Fruit fly (Drosophila melanogaster) whole organism, wandering third instar larva: ENCODE measurements around the gene CG4789.

Experiments
- Abd-B ChIP-seq: fragments of >200 bp; optimal IDR thresholded peaks from 2 replicates; lab custom pipeline; 2017; ENCODE audit warnings: missing biosample characterization, missing genetic modification characterization
- CG9705 ChIP-seq: fragments of 200-800 bp; sonication (Bioruptor generic); optimal IDR thresholded peaks from 2 replicates; lab custom pipeline; 2018; ENCODE audit warnings: missing biosample characterization, mild to moderate bottlenecking, missing genetic modification characterization
- CrebA ChIP-seq: fragments of 200-800 bp; sonication (Bioruptor generic); optimal IDR thresholded peaks from 2 replicates; lab custom pipeline; 2016; ENCODE audit warnings: missing biosample characterization, mild to moderate bottlenecking, missing genetic modification characterization, borderline replicate concordance
- Dfd ChIP-seq: fragments of >200 bp; optimal IDR thresholded peaks from 2 replicates; lab custom pipeline; 2017; ENCODE audit warnings: missing biosample characterization, missing genetic modification characterization
- Dif ChIP-seq: fragments of 200-275, 200-300 bp; sonication (Bioruptor generic); optimal IDR thresholded peaks from 2 replicates; lab custom pipeline; 2018; ENCODE audit warnings: missing biosample characterization, missing genetic modification characterization; ENCODE audit not compliant: partially characterized antibody
- GATAd ChIP-seq: sonication (Bioruptor generic); optimal IDR thresholded peaks from 2 replicates; lab custom pipeline; 2016; ENCODE audit warnings: missing biosample characterization, missing genetic modification characterization
- HLH106 ChIP-seq: fragments of 200-800 bp; optimal IDR thresholded peaks from 3 replicates; lab custom pipeline; 2019; ENCODE audit warnings: missing biosample characterization, mild to moderate bottlenecking, missing genetic modification characterization, moderate library complexity
- Hnf4 ChIP-seq: fragments of 200-800 bp; sonication (Bioruptor generic); optimal IDR thresholded peaks from 2 replicates; lab custom pipeline; 2016; ENCODE audit warnings: missing biosample characterization, mild to moderate bottlenecking, missing genetic modification characterization
- Hr78 ChIP-seq: fragments of >200 bp; optimal IDR thresholded peaks from 2 replicates; lab custom pipeline; 2017; ENCODE audit warnings: missing biosample characterization, missing genetic modification characterization
- Hr83 ChIP-seq: fragments of 200-300 bp; sonication (Bioruptor generic); optimal IDR thresholded peaks from 2 replicates; lab custom pipeline; 2016; ENCODE audit warnings: missing biosample characterization, mild to moderate bottlenecking, missing genetic modification characterization, moderate library complexity; ENCODE audit not compliant: poor library complexity, severe bottlenecking
- Jra ChIP-seq: sonication (Bioruptor generic); optimal IDR thresholded peaks from 2 replicates; lab custom pipeline; 2016; ENCODE audit warnings: missing biosample characterization, missing genetic modification characterization
- Myc ChIP-seq: fragments of >200 bp; optimal IDR thresholded peaks from 2 replicates; lab custom pipeline; 2017
- N ChIP-seq: fragments of >200 bp; optimal IDR thresholded peaks from 2 replicates; lab custom pipeline; 2018; ENCODE audit warnings: missing biosample characterization, missing external identifiers, missing genetic modification characterization
- OdsH ChIP-seq: fragments of 200-800 bp; sonication (Bioruptor generic); optimal IDR thresholded peaks from 2 replicates; lab custom pipeline; 2016; ENCODE audit warnings: missing biosample characterization, mild to moderate bottlenecking, missing genetic modification characterization
- Rel ChIP-seq, 2 experiments: fragments of 200-800 bp; sonication (Bioruptor generic) in 1 of 2; optimal IDR thresholded peaks; 2 replicates in 1 of 2; 3 replicates in 1 of 2; lab custom pipeline; 2016 to 2019; ENCODE audit warnings: mild to moderate bottlenecking in 2 of 2, missing biosample characterization in 2 of 2, missing genetic modification characterization in 2 of 2, moderate library complexity in 1 of 2
- br ChIP-seq: fragments of 200-800 bp; sonication (Bioruptor generic); optimal IDR thresholded peaks from 2 replicates; lab custom pipeline; 2016; ENCODE audit warnings: missing biosample characterization, missing genetic modification characterization
- brk ChIP-seq: fragments of 200-800 bp; sonication (Bioruptor generic); optimal IDR thresholded peaks from 2 replicates; lab custom pipeline; 2016; ENCODE audit warnings: missing biosample characterization, mild to moderate bottlenecking, missing genetic modification characterization
- dl ChIP-seq, 2 experiments: fragments of 175-275, 200-275 bp in 1 of 2; fragments of 200-275 bp in 1 of 2; sonication (Bioruptor generic); optimal IDR thresholded peaks; lab custom pipeline; 2018; ENCODE audit warnings: mild to moderate bottlenecking in 2 of 2, missing biosample characterization in 2 of 2, missing genetic modification characterization in 2 of 2, moderate library complexity in 2 of 2; ENCODE audit not compliant: partially characterized antibody in 2 of 2, insufficient read depth in 1 of 2
- dsf ChIP-seq: sonication (Bioruptor generic); optimal IDR thresholded peaks from 2 replicates; lab custom pipeline; 2016; ENCODE audit warnings: missing biosample characterization, missing genetic modification characterization, borderline replicate concordance
- ey ChIP-seq: fragments of 200-800 bp; sonication (Bioruptor generic); optimal IDR thresholded peaks from 2 replicates; lab custom pipeline; 2016; ENCODE audit warnings: missing biosample characterization, missing genetic modification characterization
- foxo ChIP-seq, 2 experiments: fragments of 200-800 bp; sonication (Bioruptor generic); optimal IDR thresholded peaks; 2 replicates in 1 of 2; 3 replicates in 1 of 2; lab custom pipeline; 2016 to 2017; ENCODE audit warnings: missing biosample characterization in 2 of 2, missing genetic modification characterization in 2 of 2
- h ChIP-seq: fragments of 200-800 bp; sonication (Bioruptor generic); optimal IDR thresholded peaks from 3 replicates; lab custom pipeline; 2016; ENCODE audit warnings: missing biosample characterization, mild to moderate bottlenecking, missing genetic modification characterization
- jim ChIP-seq: fragments of 175-275, 200-325 bp; sonication (Bioruptor generic); optimal IDR thresholded peaks from 2 replicates; lab custom pipeline; 2016; ENCODE audit warnings: missing biosample characterization, mild to moderate bottlenecking, missing genetic modification characterization
- lola ChIP-seq: fragments of >200 bp; optimal IDR thresholded peaks from 2 replicates; lab custom pipeline; 2017; ENCODE audit warnings: missing biosample characterization, missing genetic modification characterization
- pan ChIP-seq: fragments of >200 bp; optimal IDR thresholded peaks from 2 replicates; lab custom pipeline; 2017
- psq ChIP-seq: fragments of 200-800 bp; sonication (Bioruptor generic); optimal IDR thresholded peaks from 3 replicates; lab custom pipeline; 2017; ENCODE audit warnings: missing biosample characterization, mild to moderate bottlenecking, missing genetic modification characterization, moderate library complexity
- rgr ChIP-seq: fragments of 200-800 bp; sonication (Bioruptor generic); optimal IDR thresholded peaks from 3 replicates; lab custom pipeline; 2016; ENCODE audit warnings: missing biosample characterization, mild to moderate bottlenecking, missing genetic modification characterization
- sage ChIP-seq: fragments of 200-800 bp; sonication (Bioruptor generic); optimal IDR thresholded peaks from 2 replicates; lab custom pipeline; 2016; ENCODE audit warnings: missing biosample characterization, mild to moderate bottlenecking, missing genetic modification characterization
- sv ChIP-seq: fragments of 200-800 bp; sonication (Bioruptor generic); optimal IDR thresholded peaks from 3 replicates; lab custom pipeline; 2016; ENCODE audit warnings: missing biosample characterization, missing genetic modification characterization
- usp ChIP-seq: fragments of >200 bp; optimal IDR thresholded peaks from 2 replicates; lab custom pipeline; 2017; ENCODE audit warnings: missing biosample characterization, missing genetic modification characterization

CG4789 gene

dm6 chrX:16775083-16775482 lies 25.6 kb upstream of the CG4789 start:
- TF ChIP-seq CG9705 (GFP tag; lab: Kevin White, UChicago), result no peak
- no peak for TF ChIP-seq br (GFP tag; lab: Kevin White, UChicago)
- TF ChIP-seq GATAd (GFP tag; lab: Kevin White, UChicago), result no peak
- TF ChIP-seq brk (GFP tag; lab: Kevin White, UChicago), result no peak
- TF ChIP-seq HLH106, result no peak
- no peak for TF ChIP-seq foxo (GFP tag; optimal IDR thresholded peaks at IDR 0.05; lab: Kevin White, UChicago)
- no peak for TF ChIP-seq Myc (lab: Kevin White, UChicago)
- no peak for TF ChIP-seq Hr83 (GFP tag; lab: Kevin White, UChicago)
- no peak for TF ChIP-seq Jra

- TF ChIP-seq lola (GFP tag; lab: Kevin White, UChicago) (no peak), br (GFP tag; lab: Kevin White, UChicago) (no peak), dl (GFP tag; optimal IDR thresholded peaks at IDR 0.05; lab: Kevin White, UChicago; ENCODE audit: insufficient read depth in 1 of 2, partially characterized antibody in 2 of 2) (no peak), OdsH (GFP tag; lab: Kevin White, UChicago) (no peak), N (GFP tag; lab: Kevin White, UChicago) (no peak), Dif (GFP tag; lab: Kevin White, UChicago) (no peak), Hr83 (GFP tag; lab: Kevin White, UChicago) (no peak), CrebA (GFP tag; lab: Kevin White, UChicago) (no peak), Dfd (no peak), brk (GFP tag; lab: Kevin White, UChicago) (no peak), psq (GFP tag; lab: Kevin White, UChicago) (no peak), Abd-B (GFP tag; lab: Kevin White, UChicago) (no peak), foxo (GFP tag; optimal IDR thresholded peaks at IDR 0.05; lab: Kevin White, UChicago) (no peak), sage (GFP tag; lab: Kevin White, UChicago) (no peak)
Observed at dm6 chrX:16778138-16778672, 22.5 kb upstream of the CG4789 start.

dm6 chrX:16780244-16780643 lies 20.5 kb upstream of the CG4789 start:
- no peak for TF ChIP-seq jim (GFP tag; lab: Kevin White, UChicago)
- TF ChIP-seq Jra, result no peak
- no peak for TF ChIP-seq pan (lab: Kevin White, UChicago)
- TF ChIP-seq foxo (GFP tag; optimal IDR thresholded peaks at IDR 0.05; lab: Kevin White, UChicago), result no peak
- TF ChIP-seq HLH106, result no peak
- TF ChIP-seq psq (GFP tag; lab: Kevin White, UChicago), result no peak
- TF ChIP-seq rgr (GFP tag; lab: Kevin White, UChicago), result no peak
- TF ChIP-seq usp, result no peak
- no peak for TF ChIP-seq ey (GFP tag; lab: Kevin White, UChicago)
- no peak for TF ChIP-seq sv (GFP tag; lab: Kevin White, UChicago)
- no peak for TF ChIP-seq GATAd (GFP tag; lab: Kevin White, UChicago)
- no peak for TF ChIP-seq Hr83 (GFP tag; lab: Kevin White, UChicago)
- TF ChIP-seq Hnf4 (GFP tag; lab: Kevin White, UChicago), result no peak
- no peak for TF ChIP-seq Rel (GFP tag; optimal IDR thresholded peaks at IDR 0.05; lab: Kevin White, UChicago)
- TF ChIP-seq Rel (tag; optimal IDR thresholded peaks at IDR 0.05; lab: Kevin White, UChicago), result no peak
- TF ChIP-seq dsf (GFP tag; lab: Kevin White, UChicago), result no peak
- no peak for TF ChIP-seq Hr78 (GFP tag; lab: Kevin White, UChicago)
- no peak for TF ChIP-seq Dif (GFP tag; lab: Kevin White, UChicago)
- TF ChIP-seq h (GFP tag; lab: Kevin White, UChicago), result no peak
- TF ChIP-seq sage (GFP tag; lab: Kevin White, UChicago), result no peak
- no peak for TF ChIP-seq dl (GFP tag; optimal IDR thresholded peaks at IDR 0.05; lab: Kevin White, UChicago; ENCODE audit: insufficient read depth in 1 of 2, partially characterized antibody in 2 of 2)

dm6 chrX:16781055-16781454 lies 19.7 kb upstream of the CG4789 start:
- TF ChIP-seq Dfd, result no peak
- TF ChIP-seq foxo (GFP tag; optimal IDR thresholded peaks at IDR 0.05; lab: Kevin White, UChicago), result peak in 1 of 2 experiments; percentile 1
- TF ChIP-seq sage (GFP tag; lab: Kevin White, UChicago), result no peak
- TF ChIP-seq dsf (GFP tag; lab: Kevin White, UChicago), result no peak
- TF ChIP-seq Hr83 (GFP tag; lab: Kevin White, UChicago), result no peak
- TF ChIP-seq rgr (GFP tag; lab: Kevin White, UChicago), result peak; percentile 4
